Fruit fly (Drosophila melanogaster) whole organism, embryonic: ENCODE results near the gene CG13679.

ENCODE experiments used
- Aef1 ChIP-seq: fragments of 200-800 bp; sonication (Bioruptor generic); IDR thresholded peaks from 3 replicates; pipeline ENCODE4 v1.3.6; 2022; ENCODE audit warnings: missing biosample characterization, missing genetic modification characterization
- CG10147 ChIP-seq: fragments of 200-800 bp; sonication (Bioruptor generic); optimal IDR thresholded peaks from 2 replicates; lab custom pipeline; 2019; ENCODE audit warnings: missing biosample characterization, mild to moderate bottlenecking, missing genetic modification characterization, moderate library complexity
- CG10366 ChIP-seq: fragments of 200-800 bp; sonication (Bioruptor generic); IDR thresholded peaks from 2 replicates; pipeline ENCODE4 v1.3.6; 2022; ENCODE audit warnings: missing biosample characterization, missing genetic modification characterization
- CG11085 ChIP-seq: fragments of 200-800 bp; sonication (Bioruptor generic); IDR thresholded peaks from 2 replicates; pipeline ENCODE4 v1.3.6; 2022; ENCODE audit warnings: missing biosample characterization, missing genetic modification characterization
- CG11093 ChIP-seq: fragments of 200-800 bp; sonication (Bioruptor generic); IDR thresholded peaks from 3 replicates; pipeline ENCODE4 v1.3.6; 2022; ENCODE audit warnings: missing biosample characterization, missing genetic modification characterization
- CG11456 ChIP-seq: fragments of 200-800 bp; sonication (Bioruptor generic); IDR thresholded peaks from 3 replicates; pipeline ENCODE4 v1.3.6; 2022; ENCODE audit warnings: missing biosample characterization, missing genetic modification characterization
- CG14667 ChIP-seq: fragments of 200-800 bp; sonication (Bioruptor generic); IDR thresholded peaks from 2 replicates; pipeline ENCODE4 v1.3.6; 2022; ENCODE audit warnings: missing biosample characterization, missing genetic modification characterization
- CG16863 ChIP-seq: fragments of 200-800 bp; sonication (Bioruptor generic); optimal IDR thresholded peaks from 3 replicates; lab custom pipeline; 2016; ENCODE audit warnings: missing biosample characterization, missing genetic modification characterization
- CG2129 ChIP-seq: fragments of 200-800 bp; sonication (Bioruptor generic); IDR thresholded peaks from 2 replicates; pipeline ENCODE4 v1.3.6; 2022; ENCODE audit warnings: missing biosample characterization, missing genetic modification characterization; ENCODE audit not compliant: partially characterized antibody
- CG2889 ChIP-seq: fragments of 200-800 bp; sonication (Bioruptor generic); IDR thresholded peaks from 3 replicates; pipeline ENCODE4 v1.3.6; 2022; ENCODE audit warnings: missing biosample characterization, missing genetic modification characterization
- CG32767 ChIP-seq: fragments of 200-800 bp; sonication (Bioruptor generic); IDR thresholded peaks from 2 replicates; pipeline ENCODE4 v1.3.6; 2022; ENCODE audit warnings: missing biosample characterization, missing genetic modification characterization
- CG33213 ChIP-seq: fragments of 200-800 bp; sonication (Bioruptor generic); optimal IDR thresholded peaks from 3 replicates; lab custom pipeline; 2016; ENCODE audit warnings: missing biosample characterization, missing genetic modification characterization
- CG3995 ChIP-seq: fragments of 200-800 bp; sonication (Bioruptor generic); optimal IDR thresholded peaks from 3 replicates; lab custom pipeline; 2016; ENCODE audit warnings: missing biosample characterization, missing genetic modification characterization
- CG4282 ChIP-seq: fragments of 200-800 bp; sonication (Bioruptor generic); optimal IDR thresholded peaks from 2 replicates; lab custom pipeline; 2016; ENCODE audit warnings: missing biosample characterization, missing genetic modification characterization
- CG4820 ChIP-seq: fragments of 200-800 bp; sonication (Bioruptor generic); optimal IDR thresholded peaks from 3 replicates; lab custom pipeline; 2016; ENCODE audit warnings: missing biosample characterization, missing genetic modification characterization
- CG6689 ChIP-seq: fragments of 200-800 bp; sonication (Bioruptor generic); IDR thresholded peaks from 2 replicates; pipeline ENCODE4 v1.3.6; 2022; ENCODE audit warnings: missing biosample characterization, missing genetic modification characterization
- CG9876 ChIP-seq: fragments of 200-800 bp; sonication (Bioruptor generic); optimal IDR thresholded peaks from 2 replicates; lab custom pipeline; 2016; ENCODE audit warnings: missing biosample characterization, missing genetic modification characterization
- Camta ChIP-seq: fragments of 200-800 bp; sonication (Bioruptor generic); optimal IDR thresholded peaks from 2 replicates; lab custom pipeline; 2016; ENCODE audit warnings: missing biosample characterization, missing genetic modification characterization
- CoRest ChIP-seq: fragments of 200-800 bp; sonication (Bioruptor generic); optimal IDR thresholded peaks from 3 replicates; lab custom pipeline; 2018; ENCODE audit warnings: missing biosample characterization, mild to moderate bottlenecking, missing genetic modification characterization, moderate library complexity
- Dfd ChIP-seq, 2 experiments: fragments of >200 bp; optimal IDR thresholded peaks; 2 replicates each; lab custom pipeline; 2017; ENCODE audit warnings: missing biosample characterization in 2 of 2, missing genetic modification characterization in 2 of 2
- Doc2 ChIP-seq: fragments of 200-800 bp; sonication (Bioruptor generic); IDR thresholded peaks from 2 replicates; pipeline ENCODE4 v1.3.6; 2022; ENCODE audit warnings: missing biosample characterization, missing genetic modification characterization
- Doc3 ChIP-seq: fragments of 200-800 bp; sonication (Bioruptor generic); IDR thresholded peaks from 3 replicates; pipeline ENCODE4 v1.3.6; 2022; ENCODE audit warnings: missing biosample characterization, missing genetic modification characterization; ENCODE audit not compliant: partially characterized antibody
- Dp ChIP-seq: fragments of 200-800 bp; sonication (Bioruptor generic); optimal IDR thresholded peaks from 2 replicates; lab custom pipeline; 2018; ENCODE audit warnings: missing biosample characterization, mild to moderate bottlenecking, missing genetic modification characterization, moderate library complexity
- ERR ChIP-seq: fragments of 200-800 bp; sonication (Bioruptor generic); optimal IDR thresholded peaks from 2 replicates; lab custom pipeline; 2016; ENCODE audit warnings: missing biosample characterization, missing genetic modification characterization
- Fer2 ChIP-seq: fragments of 200-800 bp; sonication (Bioruptor generic); optimal IDR thresholded peaks from 2 replicates; lab custom pipeline; 2018; ENCODE audit warnings: missing biosample characterization, mild to moderate bottlenecking, missing genetic modification characterization, moderate library complexity
- Gug ChIP-seq: fragments of 200-800 bp; sonication (Bioruptor generic); IDR thresholded peaks from 4 replicates; pipeline ENCODE4 v1.3.6; 2022; ENCODE audit warnings: missing biosample characterization, missing genetic modification characterization
- MESR4 ChIP-seq: fragments of 200-800 bp; sonication (Bioruptor generic); optimal IDR thresholded peaks from 2 replicates; lab custom pipeline; 2018; ENCODE audit warnings: missing biosample characterization, mild to moderate bottlenecking, missing genetic modification characterization, moderate library complexity
- Vsx1 ChIP-seq: fragments of 200-800 bp; sonication (Bioruptor generic); optimal IDR thresholded peaks from 2 replicates; lab custom pipeline; 2017; ENCODE audit warnings: missing biosample characterization, mild to moderate bottlenecking, missing genetic modification characterization, missing genetic modification reagents
- ab ChIP-seq: fragments of 200-800 bp; sonication (Bioruptor generic); optimal IDR thresholded peaks from 2 replicates; lab custom pipeline; 2016; ENCODE audit warnings: missing biosample characterization, missing genetic modification characterization
- crc ChIP-seq: fragments of 200-800 bp; sonication (Bioruptor generic); optimal IDR thresholded peaks from 2 replicates; lab custom pipeline; 2016; ENCODE audit warnings: missing biosample characterization, missing genetic modification characterization
- crp ChIP-seq, 2 experiments: fragments of 200-800 bp; sonication (Bioruptor generic); optimal IDR thresholded peaks; 2 replicates in 1 of 2; 3 replicates in 1 of 2; lab custom pipeline; 2017; ENCODE audit warnings: missing biosample characterization in 2 of 2, missing genetic modification characterization in 2 of 2, mild to moderate bottlenecking in 1 of 2, moderate library complexity in 1 of 2
- dan ChIP-seq: fragments of 200-800 bp; sonication (Bioruptor generic); IDR thresholded peaks from 2 replicates; pipeline ENCODE4 v1.3.6; 2022; ENCODE audit warnings: missing biosample characterization, missing genetic modification characterization
- dysf ChIP-seq: fragments of 200-800 bp; sonication (Bioruptor generic); IDR thresholded peaks from 3 replicates; pipeline ENCODE4 v1.3.6; 2022; ENCODE audit warnings: missing biosample characterization, missing genetic modification characterization
- esg ChIP-seq: fragments of 200-800 bp; sonication (Bioruptor generic); conservative IDR thresholded peaks from 2 replicates; pipeline ENCODE4 v1.3.6; 2022; ENCODE audit warnings: missing biosample characterization, missing genetic modification characterization
- fd96Cb ChIP-seq: fragments of 200-800 bp; sonication (Bioruptor generic); optimal IDR thresholded peaks from 2 replicates; lab custom pipeline; 2018; ENCODE audit warnings: missing biosample characterization, mild to moderate bottlenecking, missing genetic modification characterization, moderate library complexity
- fru ChIP-seq: fragments of >200 bp; optimal IDR thresholded peaks from 2 replicates; lab custom pipeline; 2017
- gce ChIP-seq: fragments of 200-800 bp; sonication (Bioruptor generic); IDR thresholded peaks from 3 replicates; pipeline ENCODE4 v1.3.6; 2022; ENCODE audit warnings: missing biosample characterization, missing genetic modification characterization
- gem ChIP-seq: fragments of 200-800 bp; sonication (Bioruptor generic); optimal IDR thresholded peaks from 2 replicates; lab custom pipeline; 2019; ENCODE audit warnings: missing biosample characterization, mild to moderate bottlenecking, missing genetic modification characterization, moderate library complexity
- gsb ChIP-seq: fragments of 200-800 bp; sonication (Bioruptor generic); IDR thresholded peaks from 2 replicates; pipeline ENCODE4 v1.3.6; 2022; ENCODE audit warnings: missing biosample characterization, missing genetic modification characterization
- hbn ChIP-seq: fragments of 200-800 bp; sonication (Bioruptor generic); IDR thresholded peaks from 2 replicates; pipeline ENCODE4 v1.3.6; 2022; ENCODE audit warnings: missing biosample characterization, missing genetic modification characterization; ENCODE audit not compliant: partially characterized antibody
- lbe ChIP-seq: fragments of 200-800 bp; sonication (Bioruptor generic); optimal IDR thresholded peaks from 2 replicates; lab custom pipeline; 2016; ENCODE audit warnings: missing biosample characterization, mild to moderate bottlenecking, missing genetic modification characterization
- nerfin-1 ChIP-seq: fragments of 200-800 bp; sonication (Bioruptor generic); optimal IDR thresholded peaks from 3 replicates; lab custom pipeline; 2019; ENCODE audit warnings: missing biosample characterization, mild to moderate bottlenecking, missing genetic modification characterization, moderate library complexity
- nmo ChIP-seq: fragments of 200-800 bp; sonication (Bioruptor generic); optimal IDR thresholded peaks from 2 replicates; lab custom pipeline; 2018; ENCODE audit warnings: missing biosample characterization, mild to moderate bottlenecking, missing genetic modification characterization, moderate library complexity
- ro ChIP-seq: fragments of 200-800 bp; sonication (Bioruptor generic); IDR thresholded peaks from 2 replicates; pipeline ENCODE4 v1.3.6; 2022; ENCODE audit warnings: missing biosample characterization, missing genetic modification characterization
- sc ChIP-seq, 3 experiments: fragments of >200 bp in 2 of 3; fragments of 200-800 bp in 1 of 3; sonication (Bioruptor generic) in 1 of 3; optimal IDR thresholded peaks; 2 replicates in 2 of 3; 3 replicates in 1 of 3; lab custom pipeline; 2017; ENCODE audit warnings: mild to moderate bottlenecking in 1 of 3, missing biosample characterization in 1 of 3, missing genetic modification characterization in 1 of 3, missing genetic modification reagents in 1 of 3
- sim ChIP-seq: fragments of 200-800 bp; sonication (Bioruptor generic); IDR thresholded peaks from 2 replicates; pipeline ENCODE4 v1.3.6; 2022; ENCODE audit warnings: missing biosample characterization, missing genetic modification characterization
- sqz ChIP-seq: fragments of 200-800 bp; sonication (Bioruptor generic); optimal IDR thresholded peaks from 3 replicates; lab custom pipeline; 2018; ENCODE audit warnings: missing biosample characterization, mild to moderate bottlenecking, missing genetic modification characterization
- vfl ChIP-seq: fragments of 200-800 bp; sonication (Bioruptor generic); optimal IDR thresholded peaks from 2 replicates; lab custom pipeline; 2016; ENCODE audit warnings: missing biosample characterization, missing genetic modification characterization
- z ChIP-seq: fragments of 200-800 bp; sonication (Bioruptor generic); IDR thresholded peaks from 3 replicates; pipeline ENCODE4 v1.3.6; 2022; ENCODE audit warnings: missing biosample characterization, missing genetic modification characterization

The CG13679 gene

dm6 chr3L:8186627-8187396 lies 15.8 kb upstream of the CG13679 start, which contains the start of the genes ERR and Atg18a:
Gene ERR, minus strand, starts transcription at chr3L:8186671.
Gene Atg18a, plus strand, starts transcription at chr3L:8186857.
- peak; percentile 86 for TF ChIP-seq CG6689
- TF ChIP-seq CG32767 (GFP tag; lab: Robert Waterston, UW), result peak; percentile 76; the same call in 1 of the 2 replicates
- TF ChIP-seq dysf, result peak; percentile 90
- TF ChIP-seq CG11085 (GFP tag; lab: Robert Waterston, UW), result peak; percentile 88
- TF ChIP-seq ERR (GFP tag; lab: Kevin White, UChicago), result peak; percentile 83
- TF ChIP-seq Gug (GFP tag; lab: Robert Waterston, UW), result peak; percentile 93
- peak; percentile 78 for TF ChIP-seq CG4820 (GFP tag; lab: Kevin White, UChicago)
- TF ChIP-seq CG33213 (GFP tag; lab: Kevin White, UChicago), result peak; percentile 60
- peak; percentile 77; the same call in 1 of the 2 replicates for TF ChIP-seq Doc2 (GFP tag; lab: Robert Waterston, UW)
- 0 out of 2 replicates have a peak, but pooled peaks have one; percentile 13 for TF ChIP-seq CG2129
- TF ChIP-seq sim (GFP tag; lab: Robert Waterston, UW), result no peak
- peak; percentile 51 for TF ChIP-seq CG3995 (GFP tag; lab: Kevin White, UChicago)
- peak; percentile 90 for TF ChIP-seq CG11456
- peak; percentile 62; the same call in 1 of the 2 replicates for TF ChIP-seq ro (GFP tag; lab: Robert Waterston, UW)
- peak; percentile 72 for TF ChIP-seq nerfin-1 (tag; lab: Kevin White, UChicago)
- TF ChIP-seq Dfd (GFP tag; optimal IDR thresholded peaks at IDR 0.05; lab: Kevin White, UChicago), result no peak
- TF ChIP-seq CG11093 (GFP tag; lab: Robert Waterston, UW), result peak; percentile 81
- peak; percentile 51; the same call in 1 of the 3 replicates for TF ChIP-seq Doc3
- peak; percentile 48; the same call in 1 of the 3 replicates for TF ChIP-seq gce (GFP tag; lab: Robert Waterston, UW)
- TF ChIP-seq CoRest, result peak; percentile 92
- TF ChIP-seq Fer2 (tag; lab: Kevin White, UChicago), result peak; percentile 82
- peak; percentile 91 for TF ChIP-seq Aef1 (GFP tag; lab: Robert Waterston, UW)
- TF ChIP-seq Camta (GFP tag; lab: Kevin White, UChicago), result peak; percentile 56
- peak; percentile 89 for TF ChIP-seq CG14667 (GFP tag; lab: Robert Waterston, UW)
- no peak for TF ChIP-seq z (GFP tag; lab: Robert Waterston, UW)
- peak; percentile 82 for TF ChIP-seq MESR4
- peak; percentile 4 for TF ChIP-seq CG4282 (GFP tag; lab: Kevin White, UChicago)
- TF ChIP-seq CG16863 (GFP tag; lab: Kevin White, UChicago), result peak; percentile 51
- peak; percentile 77 for TF ChIP-seq CG2889 (GFP tag; lab: Robert Waterston, UW)
- peak; percentile 89 for TF ChIP-seq gem (tag; lab: Kevin White, UChicago)
- peak; percentile 36 for TF ChIP-seq crc
- peak; percentile 61 for TF ChIP-seq gsb (GFP tag; lab: Robert Waterston, UW)
- peak; percentile 65 for TF ChIP-seq lbe (GFP tag; lab: Kevin White, UChicago)
- peak; percentile 78 for TF ChIP-seq dan (GFP tag; lab: Robert Waterston, UW)
- TF ChIP-seq Vsx1 (GFP tag; lab: Kevin White, UChicago), result peak; percentile 41
- peak; percentile 87 for TF ChIP-seq esg (GFP tag; lab: Robert Waterston, UW)
- peak; percentile 77 for TF ChIP-seq fd96Cb (tag; lab: Kevin White, UChicago)
- TF ChIP-seq CG10366 (GFP tag; lab: Robert Waterston, UW), result peak; percentile 84
- TF ChIP-seq hbn, result peak; percentile 50; the same call in 1 of the 2 replicates
- TF ChIP-seq CG10147 (GFP tag; lab: Kevin White, UChicago), result peak; percentile 78
- TF ChIP-seq sqz (GFP tag; lab: Kevin White, UChicago), result no peak
- peak; percentile 92 for TF ChIP-seq nmo (GFP tag; lab: Kevin White, UChicago)
- peak; percentile 72 for TF ChIP-seq vfl
- TF ChIP-seq CG9876, result peak; percentile 80
- peak; percentile 67 for TF ChIP-seq ab (GFP tag; lab: Kevin White, UChicago)
- TF ChIP-seq Dp (GFP tag; lab: Kevin White, UChicago), result peak; percentile 27
- no peak for TF ChIP-seq sc (optimal IDR thresholded peaks at IDR 0.05; lab: Kevin White, UChicago)
- TF ChIP-seq sc (GFP tag; optimal IDR thresholded peaks at IDR 0.05; lab: Kevin White, UChicago), result peak; percentile 56
- no peak for TF ChIP-seq fru (lab: Kevin White, UChicago)
- TF ChIP-seq crp (GFP tag; optimal IDR thresholded peaks at IDR 0.05; lab: Kevin White, UChicago), result peak in 1 of 2 experiments; percentile 63
